Worm (Caenorhabditis elegans): ENCODE measurements around the gene T28F3.9.

DNA sequence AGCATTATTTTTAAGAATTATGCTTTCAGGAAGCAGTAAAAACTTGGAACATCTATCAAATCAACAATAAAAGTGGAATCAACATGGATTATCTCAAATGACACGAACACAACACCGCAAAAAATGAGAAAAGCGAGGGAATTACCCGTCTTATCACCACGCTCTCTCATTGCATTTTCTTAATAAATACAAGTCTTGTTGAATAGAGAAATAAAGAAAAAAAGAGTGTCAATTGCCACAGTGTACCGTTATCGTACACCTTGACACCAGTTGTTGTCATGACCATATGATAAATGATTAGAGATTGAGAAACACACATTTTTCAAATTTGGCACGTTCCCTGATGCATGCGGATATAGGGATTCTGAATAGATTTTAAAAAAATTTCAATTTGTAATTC is 44.6 kb upstream of the T28F3.9 start:
- no peak for TF ChIP-seq nhr-232 (tag; optimal IDR thresholded peaks at IDR 0.05)
- no peak for TF ChIP-seq ceh-48 (tag; optimal IDR thresholded peaks at IDR 0.05)
- no peak for TF ChIP-seq che-1 (tag; optimal IDR thresholded peaks at IDR 0.05)
- no peak for TF ChIP-seq ceh-14 (tag; optimal IDR thresholded peaks at IDR 0.05)
- no peak for TF ChIP-seq pag-3 (tag; optimal IDR thresholded peaks at IDR 0.05; ENCODE audit: borderline replicate concordance)
- no peak for TF ChIP-seq odd-2 (tag; optimal IDR thresholded peaks at IDR 0.05)
- TF ChIP-seq nfya-1 (tag; optimal IDR thresholded peaks at IDR 0.05), result no peak
